Fruit fly (Drosophila melanogaster): ENCODE measurements around the gene CG7889.
A peak's percentile ranks its signal among the peaks of the same experiment; 100 is the strongest.

- peak; percentile 95 for TF ChIP-seq CG1621 (tag; optimal IDR thresholded peaks at IDR 0.05)
- peak; percentile 96 for TF ChIP-seq Sox14 (GFP tag; optimal IDR thresholded peaks at IDR 0.05)
Observed at dm6 chrX:19289318-19289970, 46.0 kb downstream of the CG7889 start.

All from whole organism, prepupa.